Worm (Caenorhabditis elegans) whole organism, mixed stage, embryonic: ENCODE data around the gene drh-1.
"Not testable (repeated sequence)": the region's sequence is repeated elsewhere in the genome, so short reads cannot be mapped to it uniquely, and the experiment has no call there.

Source experiments
- bed-3 ChIP-seq: fragments of 200-800 bp; sonication (Bioruptor generic); optimal IDR thresholded peaks from 3 replicates; lab custom pipeline; 2018; ENCODE audit warnings: mild to moderate bottlenecking, missing genetic modification characterization, moderate library complexity, missing compliant biosample characterization
- blmp-1 ChIP-seq: fragments of 150-350 bp; optimal IDR thresholded peaks from 2 replicates; lab custom pipeline; 2014; ENCODE audit warnings: missing biosample characterization, missing genetic modification characterization
- ceh-39 ChIP-seq: fragments of 150-350 bp; optimal IDR thresholded peaks from 2 replicates; lab custom pipeline; 2014; ENCODE audit warnings: missing biosample characterization, missing genetic modification characterization
- ceh-43 ChIP-seq: fragments of 200-800 bp; sonication (Bioruptor generic); optimal IDR thresholded peaks from 2 replicates; lab custom pipeline; 2018; ENCODE audit warnings: mild to moderate bottlenecking, missing genetic modification characterization, moderate library complexity, missing compliant biosample characterization
- ces-1 ChIP-seq: fragments of 150-350 bp; optimal IDR thresholded peaks from 2 replicates; lab custom pipeline; 2014; ENCODE audit warnings: missing biosample characterization, missing genetic modification reagents, missing genetic modification characterization
- cnd-1 ChIP-seq: fragments of 200-800 bp; sonication (Bioruptor generic); optimal IDR thresholded peaks from 2 replicates; lab custom pipeline; 2018; ENCODE audit warnings: mild to moderate bottlenecking, missing genetic modification characterization, missing compliant biosample characterization
- elt-1 ChIP-seq: sonication (generic microtip); optimal IDR thresholded peaks from 2 replicates; lab custom pipeline; 2017; ENCODE audit warnings: missing genetic modification characterization, mild to moderate bottlenecking, missing compliant biosample characterization, antibody characterized with exemption, moderate library complexity, borderline replicate concordance; ENCODE audit not compliant: insufficient read depth
- ham-2 ChIP-seq: fragments of 200-800 bp; sonication (Bioruptor generic); optimal IDR thresholded peaks from 2 replicates; lab custom pipeline; 2018; ENCODE audit warnings: mild to moderate bottlenecking, missing genetic modification characterization, missing compliant biosample characterization
- hlh-1 ChIP-seq: fragments of 150-350 bp; optimal IDR thresholded peaks from 2 replicates; lab custom pipeline; 2014; ENCODE audit warnings: missing biosample characterization, missing genetic modification reagents, missing genetic modification characterization
- lin-13 ChIP-seq: fragments of 150-350 bp; optimal IDR thresholded peaks from 2 replicates; lab custom pipeline; 2014; ENCODE audit warnings: missing biosample characterization, missing genetic modification characterization
- lin-32 ChIP-seq: fragments of 200-800 bp; sonication (Bioruptor generic); optimal IDR thresholded peaks from 2 replicates; lab custom pipeline; 2018; ENCODE audit warnings: mild to moderate bottlenecking, missing genetic modification characterization, missing compliant biosample characterization
- mab-5 ChIP-seq: fragments of 150-350 bp; optimal IDR thresholded peaks from 2 replicates; lab custom pipeline; 2014; ENCODE audit warnings: missing biosample characterization, missing genetic modification characterization
- mls-2 ChIP-seq: sonication (generic microtip); optimal IDR thresholded peaks from 2 replicates; lab custom pipeline; 2016; ENCODE audit warnings: mild to moderate bottlenecking, missing genetic modification characterization, moderate library complexity, missing compliant biosample characterization
- nhr-12 ChIP-seq: fragments of 150-350 bp; optimal IDR thresholded peaks from 2 replicates; lab custom pipeline; 2014; ENCODE audit warnings: missing biosample characterization, missing genetic modification characterization
- nhr-2 ChIP-seq: fragments of 150-350 bp; optimal IDR thresholded peaks from 2 replicates; lab custom pipeline; 2014; ENCODE audit warnings: missing biosample characterization, missing genetic modification characterization
- nhr-237 ChIP-seq: fragments of 150-350 bp; optimal IDR thresholded peaks from 2 replicates; lab custom pipeline; 2014; ENCODE audit warnings: missing biosample characterization, missing genetic modification characterization
- nhr-28 ChIP-seq: fragments of 150-350 bp; optimal IDR thresholded peaks from 2 replicates; lab custom pipeline; 2014; ENCODE audit warnings: missing biosample characterization, missing genetic modification characterization
- nhr-76 ChIP-seq: sonication (generic microtip); optimal IDR thresholded peaks from 2 replicates; lab custom pipeline; 2017; ENCODE audit warnings: missing biosample characterization, missing genetic modification characterization
- pha-4 ChIP-seq: fragments of 150-350 bp; optimal IDR thresholded peaks from 2 replicates; lab custom pipeline; 2018; ENCODE audit warnings: missing biosample characterization, missing genetic modification reagents, missing genetic modification characterization
- sem-2 ChIP-seq: fragments of 200-800 bp; sonication (Bioruptor generic); optimal IDR thresholded peaks from 2 replicates; lab custom pipeline; 2018; ENCODE audit warnings: mild to moderate bottlenecking, missing genetic modification characterization, missing compliant biosample characterization
- snpc-4 ChIP-seq: fragments of 150-350 bp; optimal IDR thresholded peaks from 2 replicates; lab custom pipeline; 2014; ENCODE audit warnings: missing biosample characterization, missing genetic modification characterization
- sptf-1 ChIP-seq: sonication (generic microtip); optimal IDR thresholded peaks from 2 replicates; lab custom pipeline; 2017; ENCODE audit warnings: mild to moderate bottlenecking, missing genetic modification characterization, moderate library complexity, missing compliant biosample characterization
- tbx-8 ChIP-seq: fragments of 200-800 bp; sonication (Bioruptor generic); optimal IDR thresholded peaks from 2 replicates; lab custom pipeline; 2018; ENCODE audit warnings: mild to moderate bottlenecking, missing genetic modification characterization, moderate library complexity, missing compliant biosample characterization
- unc-120 ChIP-seq: sonication (generic microtip); optimal IDR thresholded peaks from 2 replicates; lab custom pipeline; 2017; ENCODE audit warnings: missing genetic modification characterization, missing compliant biosample characterization; ENCODE audit not compliant: poor library complexity, severe bottlenecking
- unc-39 ChIP-seq: fragments of 150-350 bp; optimal IDR thresholded peaks from 2 replicates; lab custom pipeline; 2014; ENCODE audit warnings: missing biosample characterization, missing genetic modification characterization
- unc-62 ChIP-seq: fragments of 150-350 bp; optimal IDR thresholded peaks from 2 replicates; lab custom pipeline; 2014; ENCODE audit warnings: missing biosample characterization, missing genetic modification reagents, missing genetic modification characterization
- zip-8 ChIP-seq: fragments of 150-350 bp; optimal IDR thresholded peaks from 2 replicates; lab custom pipeline; 2014; ENCODE audit warnings: missing biosample characterization, missing genetic modification characterization
- ztf-11 ChIP-seq: fragments of 150-350 bp; optimal IDR thresholded peaks from 2 replicates; lab custom pipeline; 2014; ENCODE audit warnings: missing biosample characterization, missing genetic modification characterization

The drh-1 gene

DNA sequence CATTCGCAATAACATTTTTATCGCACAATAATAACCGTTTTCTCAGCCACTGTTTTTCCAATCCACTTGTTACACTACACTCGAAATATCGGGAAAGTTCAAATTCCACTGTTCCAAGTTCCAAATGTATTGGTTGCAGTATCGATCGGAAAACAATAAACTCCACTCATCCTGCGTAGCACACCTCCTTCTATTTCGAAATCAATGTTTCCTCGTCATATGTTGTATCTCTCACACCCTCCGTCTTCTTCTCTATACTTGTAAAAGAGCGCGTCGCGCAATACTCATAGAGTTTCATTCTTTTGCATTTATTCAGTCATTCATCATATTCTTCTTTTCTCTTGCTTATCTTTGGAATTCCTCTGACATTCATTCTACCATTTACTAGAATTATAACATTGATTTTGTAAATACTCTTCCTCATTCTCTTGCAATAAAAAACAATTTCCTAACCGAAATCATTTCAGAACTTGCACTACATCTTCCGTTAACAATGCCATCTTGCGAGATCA lies 11.9 kb downstream of the drh-1 start, which contains the start of gene sup-36:
sup-36 (plus strand) TSS at position 462 of the 512 bp plus-strand sequence.
- TF ChIP-seq unc-62 (GFP tag; lab: Kevin White, UChicago) (no peak), nhr-12 (no peak), ceh-39 (tag; lab: Kevin White, UChicago) (peak; percentile 63), lin-32 (no peak), nhr-28 (no peak), cnd-1 (tag; lab: Kevin White, UChicago) (no peak), hlh-1 (tag; lab: Kevin White, UChicago) (peak; percentile 52)

DNA sequence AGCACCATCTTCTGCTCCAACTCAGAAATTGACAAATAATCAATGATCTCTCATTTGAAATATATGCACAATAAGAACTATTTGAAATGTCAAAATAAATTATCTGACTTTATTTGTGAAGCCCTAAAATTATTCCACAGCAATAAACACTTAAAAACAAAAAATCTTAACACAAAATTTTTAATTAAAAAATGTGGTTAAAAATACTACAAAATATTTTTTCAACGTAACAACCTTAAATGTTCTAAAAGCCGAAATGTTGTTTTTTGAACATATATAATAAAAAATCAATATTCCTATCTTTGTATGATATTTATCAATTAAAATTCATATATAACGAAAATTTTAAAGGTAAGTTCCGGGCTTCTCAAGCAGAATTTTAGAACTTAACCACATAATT lies 13.7 kb downstream of the drh-1 start, which contains the start of gene F38A5.8:
F38A5.8 (plus strand) TSS at position 301 of the 400 bp plus-strand sequence.
- TF ChIP-seq mab-5 (tag; lab: Kevin White, UChicago), result no peak
- no peak for TF ChIP-seq blmp-1 (tag; lab: Kevin White, UChicago)
- TF ChIP-seq nhr-237 (tag; lab: Kevin White, UChicago), result no peak
- TF ChIP-seq ces-1 (GFP tag; lab: Kevin White, UChicago), result no peak
- TF ChIP-seq, all 35 proteins: peak for 0

- not testable (repeated sequence) for TF ChIP-seq bed-3 (GFP tag; lab: Kevin White, UChicago); lin-13 (tag; lab: Kevin White, UChicago); tbx-8
These were observed 14.4 kb downstream of the drh-1 start, which contains the start of gene nspb-5 for ce11 chrIV:6598740-6599139. nspb-5 (plus strand) TSS chrIV:6599040.

DNA sequence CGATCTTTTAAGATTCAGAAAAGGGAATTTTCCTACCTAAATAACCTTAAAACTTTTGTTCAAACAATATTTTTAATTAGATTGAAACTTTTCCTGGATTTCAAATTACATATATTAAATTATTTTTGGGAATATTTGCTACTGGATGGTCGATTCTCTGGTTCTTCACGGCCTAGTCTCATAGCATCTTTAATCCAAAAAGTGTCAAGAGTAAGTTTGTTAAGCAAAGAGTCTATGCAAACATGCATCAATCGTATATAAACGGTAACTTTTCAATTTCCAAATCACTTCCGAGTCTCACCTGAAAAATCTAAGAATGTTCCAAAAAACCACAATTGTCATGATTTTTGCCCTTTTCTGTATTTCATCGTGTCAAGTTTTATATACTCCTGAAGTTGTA lies 15.2 kb downstream of the drh-1 start, which contains the start of gene nspb-4:
nspb-4 (plus strand) TSS at position 301 of the 400 bp plus-strand sequence.
- not testable (repeated sequence) for TF ChIP-seq snpc-4; ceh-39 (tag; lab: Kevin White, UChicago); bed-3 (GFP tag; lab: Kevin White, UChicago)

DNA sequence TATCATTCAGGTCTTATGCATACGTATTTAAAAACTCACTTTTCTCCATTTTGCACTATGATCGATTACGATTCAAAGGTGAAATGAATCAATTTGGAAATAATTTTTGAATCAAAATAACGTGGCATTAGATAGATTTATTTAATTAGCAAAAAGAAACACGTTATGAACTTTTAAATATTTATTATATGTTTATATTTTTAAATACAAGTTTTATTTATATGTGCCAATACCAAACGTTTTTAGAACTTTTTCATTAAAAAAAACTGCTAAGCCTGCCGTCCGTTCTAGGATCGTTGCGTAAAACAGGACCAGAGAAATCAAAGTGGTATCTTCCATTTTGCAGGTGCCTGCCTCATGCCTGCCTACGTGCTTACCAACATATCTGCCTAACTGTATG lies 15.9 kb downstream of the drh-1 start, which contains the start of gene F38A5.6:
F38A5.6 (minus strand) TSS at position 101 of the 400 bp plus-strand sequence.
- TF ChIP-seq ztf-11 (tag; lab: Kevin White, UChicago) (no peak), unc-120 (tag; lab: Kevin White, UChicago) (no peak), mls-2 (tag; lab: Kevin White, UChicago) (no peak), zip-8 (tag; lab: Kevin White, UChicago) (no peak), nhr-2 (tag; lab: Kevin White, UChicago) (no peak), hlh-1 (tag; lab: Kevin White, UChicago) (no peak), snpc-4 (no peak), nhr-237 (tag; lab: Kevin White, UChicago) (no peak), elt-1 (no peak)

DNA sequence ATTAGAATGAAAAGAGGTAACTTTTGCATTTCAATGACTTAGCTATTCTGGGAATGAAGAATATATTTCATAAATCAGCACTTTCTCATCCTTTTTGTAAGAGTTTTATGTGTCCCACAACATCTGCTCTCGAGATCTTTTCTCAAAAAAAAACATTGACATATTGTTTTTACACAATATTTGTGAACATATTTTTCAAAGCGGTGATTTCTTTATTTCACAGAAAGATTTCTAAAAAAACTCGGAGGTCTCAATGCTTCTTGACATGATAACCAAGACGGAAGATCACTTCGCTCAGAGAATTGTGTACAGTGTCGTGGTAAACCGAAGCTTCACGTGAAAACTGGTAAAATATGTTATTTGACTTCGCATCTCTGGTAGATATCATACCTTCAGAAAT lies 17.2 kb downstream of the drh-1 start, which contains the start of gene F38A5.22:
F38A5.22 (minus strand) TSS at position 29 of the 400 bp plus-strand sequence.
- TF ChIP-seq ztf-11 (tag; lab: Kevin White, UChicago), result no peak
- no peak for TF ChIP-seq sem-2 (GFP tag; lab: Kevin White, UChicago)
- no peak for TF ChIP-seq zip-8 (tag; lab: Kevin White, UChicago)
- no peak for TF ChIP-seq ham-2 (GFP tag; lab: Kevin White, UChicago)
- no peak for TF ChIP-seq elt-1
- no peak for TF ChIP-seq lin-32
- no peak for TF ChIP-seq cnd-1 (tag; lab: Kevin White, UChicago)
- TF ChIP-seq blmp-1 (tag; lab: Kevin White, UChicago), result no peak
- no peak for TF ChIP-seq mab-5 (tag; lab: Kevin White, UChicago)
- TF ChIP-seq sptf-1 (tag; lab: Kevin White, UChicago), result no peak
- no peak for TF ChIP-seq ces-1 (GFP tag; lab: Kevin White, UChicago)
- TF ChIP-seq pha-4 (tag; lab: Kevin White, UChicago), result no peak
- TF ChIP-seq nhr-2 (tag; lab: Kevin White, UChicago), result no peak
- TF ChIP-seq nhr-76, result no peak
- no peak for TF ChIP-seq snpc-4
- TF ChIP-seq unc-120 (tag; lab: Kevin White, UChicago), result no peak

DNA sequence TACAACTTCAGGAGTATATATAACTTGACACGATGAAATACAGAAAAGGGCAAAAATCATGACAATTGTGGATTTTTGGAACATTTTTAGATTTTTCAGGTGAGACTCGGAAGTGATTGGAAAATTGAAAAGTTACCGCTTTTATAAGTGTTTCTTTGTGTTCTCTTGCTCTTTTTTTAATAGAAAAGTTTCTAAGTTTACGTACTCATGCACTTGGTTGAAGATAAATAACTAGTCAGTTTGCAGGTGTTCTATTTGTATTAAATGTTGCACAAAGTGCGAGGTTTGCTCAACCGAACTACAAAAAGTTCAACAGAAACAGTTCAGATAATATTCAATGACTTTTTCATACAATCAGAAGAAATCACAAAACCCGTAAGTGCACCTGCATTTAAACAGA lies 18.3 kb downstream of the drh-1 start, which contains the start of gene nspb-3:
nspb-3 (minus strand) TSS at position 101 of the 400 bp plus-strand sequence.
- TF ChIP-seq ces-1 (GFP tag; lab: Kevin White, UChicago); unc-39 (tag; lab: Kevin White, UChicago); ceh-43 (GFP tag; lab: Kevin White, UChicago): not testable (repeated sequence)
- TF ChIP-seq, all 35 proteins: peak for 0; not testable (repeated sequence) for 35
